Worm (Caenorhabditis elegans) whole organism, L4 larva: Measurements from ENCODE around the gene degt-1.

ENCODE experiments used
- F26F4.8 ChIP-seq: fragments of 200-800 bp; sonication (Bioruptor generic); conservative IDR thresholded peaks from 2 replicates; pipeline ENCODE4 v1.3.6; 2022; ENCODE audit warnings: missing genetic modification characterization, missing compliant biosample characterization
- T20F7.1 ChIP-seq: fragments of 200-800 bp; sonication (Bioruptor generic); optimal IDR thresholded peaks from 2 replicates; lab custom pipeline; 2018; ENCODE audit warnings: mild to moderate bottlenecking, missing genetic modification characterization, missing compliant biosample characterization
- Y48G9A.11 ChIP-seq: fragments of 200-800 bp; sonication (Bioruptor generic); IDR thresholded peaks from 2 replicates; pipeline ENCODE4 v1.3.6; 2022; ENCODE audit warnings: missing genetic modification reagents, missing genetic modification characterization, missing compliant biosample characterization
- ZK546.5 ChIP-seq, 2 experiments: sonication (generic microtip); optimal IDR thresholded peaks; 2 replicates each; lab custom pipeline; 2017; ENCODE audit warnings: missing biosample characterization in 2 of 2, missing genetic modification characterization in 2 of 2
- ceh-20 ChIP-seq: fragments of 200-800 bp; sonication (Bioruptor generic); IDR thresholded peaks from 2 replicates; pipeline ENCODE4 v1.3.6; 2022; ENCODE audit warnings: missing genetic modification reagents, missing genetic modification characterization, missing compliant biosample characterization
- ceh-32 ChIP-seq: sonication (generic microtip); optimal IDR thresholded peaks from 2 replicates; lab custom pipeline; 2016; ENCODE audit warnings: mild to moderate bottlenecking, missing genetic modification characterization, missing compliant biosample characterization; ENCODE audit not compliant: poor library complexity
- ceh-82 ChIP-seq: sonication (generic microtip); optimal IDR thresholded peaks from 2 replicates; lab custom pipeline; 2017; ENCODE audit warnings: missing biosample characterization, missing genetic modification characterization
- daf-16 ChIP-seq, 3 experiments: sonication (generic microtip); optimal IDR thresholded peaks; 2 replicates each; lab custom pipeline; 2016 to 2017; ENCODE audit warnings: missing genetic modification characterization in 3 of 3, missing genetic modification reagents in 3 of 3, mild to moderate bottlenecking in 2 of 3, missing compliant biosample characterization in 2 of 3, missing biosample characterization in 1 of 3, moderate library complexity in 1 of 3
- dve-1 ChIP-seq: sonication (generic microtip); optimal IDR thresholded peaks from 2 replicates; lab custom pipeline; 2017; ENCODE audit warnings: antibody characterized with exemption, mild to moderate bottlenecking, missing genetic modification characterization, missing compliant biosample characterization; ENCODE audit not compliant: insufficient read depth
- egl-27 ChIP-seq: sonication (generic microtip); optimal IDR thresholded peaks from 3 replicates; lab custom pipeline; 2017; ENCODE audit warnings: missing biosample characterization, missing genetic modification reagents, missing genetic modification characterization
- hlh-30 ChIP-seq: sonication (generic microtip); optimal IDR thresholded peaks from 2 replicates; lab custom pipeline; 2017; ENCODE audit warnings: antibody characterized with exemption, mild to moderate bottlenecking, missing genetic modification characterization, missing compliant biosample characterization; ENCODE audit not compliant: insufficient read depth
- hmg-1.1 ChIP-seq: fragments of 200-800 bp; sonication (Bioruptor generic); IDR thresholded peaks from 2 replicates; pipeline ENCODE4 v1.3.6; 2022; ENCODE audit warnings: missing genetic modification reagents, missing genetic modification characterization, missing compliant biosample characterization
- lin-1 ChIP-seq: fragments of 200-800 bp; sonication (Bioruptor generic); IDR thresholded peaks from 2 replicates; pipeline ENCODE4 v1.3.6; 2022; ENCODE audit warnings: missing genetic modification reagents, missing genetic modification characterization, missing compliant biosample characterization
- lin-13 ChIP-seq: fragments of 150-350 bp; optimal IDR thresholded peaks from 2 replicates; lab custom pipeline; 2014; ENCODE audit warnings: missing biosample characterization, missing genetic modification reagents, missing genetic modification characterization
- lin-15B ChIP-seq: fragments of 150-350 bp; sonication (generic microtip); optimal IDR thresholded peaks from 3 replicates; lab custom pipeline; 2014; ENCODE audit warnings: missing biosample characterization, missing genetic modification characterization
- lin-29 ChIP-seq: fragments of 200-800 bp; sonication (Bioruptor generic); IDR thresholded peaks from 2 replicates; pipeline ENCODE4 v1.3.6; 2022; ENCODE audit warnings: missing genetic modification reagents, missing genetic modification characterization, missing compliant biosample characterization
- lin-38 ChIP-seq: fragments of 200-800 bp; sonication (Bioruptor generic); IDR thresholded peaks from 2 replicates; pipeline ENCODE4 v1.3.6; 2022; ENCODE audit warnings: missing genetic modification reagents, missing genetic modification characterization, missing compliant biosample characterization
- lir-3 ChIP-seq: sonication (generic microtip); optimal IDR thresholded peaks from 2 replicates; lab custom pipeline; 2016; ENCODE audit warnings: mild to moderate bottlenecking, missing genetic modification characterization, missing compliant biosample characterization
- madf-5 ChIP-seq, 2 experiments: fragments of 200-800 bp; sonication (Bioruptor generic); IDR thresholded peaks; 2 replicates each; pipeline ENCODE4 v1.3.6; 2022; ENCODE audit warnings: missing compliant biosample characterization in 2 of 2, missing genetic modification characterization in 2 of 2
- madf-9 ChIP-seq: fragments of 200-800 bp; sonication (Bioruptor generic); conservative IDR thresholded peaks from 2 replicates; pipeline ENCODE4 v1.3.6; 2022; ENCODE audit warnings: missing genetic modification reagents, missing genetic modification characterization, missing compliant biosample characterization
- mes-2 ChIP-seq: sonication (generic microtip); optimal IDR thresholded peaks from 2 replicates; lab custom pipeline; 2016; ENCODE audit warnings: missing genotype, mild to moderate bottlenecking, missing genetic modification characterization, missing compliant biosample characterization; ENCODE audit not compliant: poor library complexity, severe bottlenecking
- mxl-2 ChIP-seq: fragments of 200-800 bp; sonication (Bioruptor generic); conservative IDR thresholded peaks from 2 replicates; pipeline ENCODE4 v1.3.6; 2022; ENCODE audit warnings: missing genetic modification reagents, missing genetic modification characterization, missing compliant biosample characterization
- nhr-10 ChIP-seq: fragments of 150-350 bp; optimal IDR thresholded peaks from 2 replicates; lab custom pipeline; 2014; ENCODE audit warnings: missing biosample characterization, missing genetic modification characterization
- nhr-11 ChIP-seq: fragments of 150-350 bp; optimal IDR thresholded peaks from 2 replicates; lab custom pipeline; 2014; ENCODE audit warnings: missing biosample characterization, missing genetic modification characterization
- nhr-111 ChIP-seq: fragments of 200-800 bp; sonication (Bioruptor generic); optimal IDR thresholded peaks from 2 replicates; lab custom pipeline; 2018; ENCODE audit warnings: mild to moderate bottlenecking, missing genetic modification characterization, missing compliant biosample characterization
- nhr-237 ChIP-seq: sonication (generic microtip); optimal IDR thresholded peaks from 2 replicates; lab custom pipeline; 2017; ENCODE audit warnings: missing biosample characterization, missing genetic modification characterization
- nhr-25 ChIP-seq: sonication (generic microtip); optimal IDR thresholded peaks from 2 replicates; lab custom pipeline; 2017; ENCODE audit warnings: missing genetic modification characterization, mild to moderate bottlenecking, missing compliant biosample characterization, antibody characterized with exemption, moderate library complexity, borderline replicate concordance; ENCODE audit not compliant: insufficient read depth
- nhr-28 ChIP-seq: fragments of 150-350 bp; optimal IDR thresholded peaks from 2 replicates; lab custom pipeline; 2014; ENCODE audit warnings: missing biosample characterization, missing genetic modification characterization
- nhr-41 ChIP-seq: fragments of 200-800 bp; sonication (Bioruptor generic); IDR thresholded peaks from 2 replicates; pipeline ENCODE4 v1.3.6; 2022; ENCODE audit warnings: missing genetic modification reagents, missing genetic modification characterization, missing compliant biosample characterization
- nhr-6 ChIP-seq: fragments of 150-350 bp; optimal IDR thresholded peaks from 2 replicates; lab custom pipeline; 2014; ENCODE audit warnings: missing biosample characterization, missing genetic modification characterization
- pqm-1 ChIP-seq: sonication (generic microtip); optimal IDR thresholded peaks from 2 replicates; lab custom pipeline; 2017; ENCODE audit warnings: missing biosample characterization, missing genetic modification characterization
- saeg-2 ChIP-seq: fragments of 200-800 bp; sonication (Bioruptor generic); IDR thresholded peaks from 2 replicates; pipeline ENCODE4 v1.3.6; 2022; ENCODE audit warnings: missing genetic modification reagents, missing genetic modification characterization, missing compliant biosample characterization
- skn-1 ChIP-seq: fragments of 150-350 bp; optimal IDR thresholded peaks from 2 replicates; lab custom pipeline; 2014; ENCODE audit warnings: missing biosample characterization, missing genetic modification characterization
- snpc-4 ChIP-seq: fragments of 150-350 bp; optimal IDR thresholded peaks from 2 replicates; lab custom pipeline; 2014; ENCODE audit warnings: missing biosample characterization, missing genetic modification characterization
- tag-97 ChIP-seq: fragments of 200-800 bp; sonication (Bioruptor generic); IDR thresholded peaks from 2 replicates; pipeline ENCODE4 v1.3.6; 2022; ENCODE audit warnings: missing genetic modification characterization, missing compliant biosample characterization
- unc-130 ChIP-seq: sonication (generic microtip); optimal IDR thresholded peaks from 2 replicates; lab custom pipeline; 2016; ENCODE audit warnings: missing genetic modification reagents, missing genetic modification characterization, missing compliant biosample characterization
- unc-62 ChIP-seq, 3 experiments: fragments of 150-350 bp in 1 of 3; sonication (generic microtip); optimal IDR thresholded peaks in 2 of 3; peaks in 1 of 3; 1 replicate in 1 of 3; 2 replicates in 2 of 3; lab custom pipeline; 2014 to 2017; ENCODE audit warnings: missing biosample characterization in 3 of 3, missing genetic modification characterization in 3 of 3, missing genetic modification reagents in 3 of 3, missing genotype in 1 of 3
- zip-11 ChIP-seq: fragments of 200-800 bp; sonication (Bioruptor generic); IDR thresholded peaks from 2 replicates; pipeline ENCODE4 v1.3.6; 2022; ENCODE audit warnings: missing genetic modification characterization, missing compliant biosample characterization
- zip-2 ChIP-seq: fragments of 150-350 bp; optimal IDR thresholded peaks from 2 replicates; lab custom pipeline; 2014; ENCODE audit warnings: missing biosample characterization, missing genetic modification characterization
- ztf-11 ChIP-seq: fragments of 150-350 bp; optimal IDR thresholded peaks from 2 replicates; lab custom pipeline; 2014; ENCODE audit warnings: missing biosample characterization, missing genetic modification characterization

degt-1 gene

ce11 chrV:10549717-10550116 is 9.6 kb downstream of the degt-1 start, which contains the start of gene F32G8.2:
F32G8.2 (plus strand) TSS chrV:10550017.
- TF ChIP-seq hmg-1.1 (GFP tag; lab: Robert Waterston, UW), result no peak
- TF ChIP-seq mxl-2 (GFP tag; lab: Robert Waterston, UW), result no peak
- no peak for TF ChIP-seq unc-62 (GFP tag; optimal IDR thresholded peaks at IDR 0.05 in 1 of 2; lab: Kevin White, UChicago)
- no peak for TF ChIP-seq unc-62 (tag; optimal IDR thresholded peaks at IDR 0.05; lab: Kevin White, UChicago)

DNA sequence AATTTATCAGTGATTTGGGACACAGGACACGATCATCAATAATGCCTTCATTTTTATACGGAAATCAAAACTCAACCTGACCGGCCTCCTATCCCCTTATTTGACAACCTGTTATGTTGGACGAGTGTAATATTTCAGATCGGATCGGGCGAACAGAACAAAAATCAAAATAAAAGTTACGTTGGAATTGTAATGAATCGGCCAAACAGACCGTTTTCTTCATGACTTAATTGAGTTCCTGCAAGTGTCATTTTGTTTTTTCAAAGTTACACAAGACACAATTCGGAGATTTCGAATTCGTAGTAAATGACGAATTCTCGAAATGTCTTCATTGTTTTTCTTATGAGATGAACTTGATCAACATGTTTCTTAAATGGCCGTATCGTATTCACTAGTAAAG is 15.1 kb downstream of the degt-1 start, which contains the start of gene F32G8.3:
Gene F32G8.3, minus strand, starts transcription at position 101 of the 400 bp plus-strand sequence.
- TF ChIP-seq hlh-30 (tag; lab: Kevin White, UChicago) (no peak), egl-27 (tag; lab: Kevin White, UChicago) (no peak), tag-97 (GFP tag; lab: Robert Waterston, UW) (no peak), nhr-28 (tag; lab: Kevin White, UChicago) (no peak), madf-5 (GFP tag; IDR thresholded peaks at IDR 0.05; lab: Robert Waterston, UW) (no peak), skn-1 (tag; lab: Kevin White, UChicago) (no peak), lin-29 (no peak), Y48G9A.11 (no peak), T20F7.1 (GFP tag; lab: Kevin White, UChicago) (no peak), lir-3 (tag; lab: Kevin White, UChicago) (no peak), nhr-41 (GFP tag; lab: Robert Waterston, UW) (no peak), zip-11 (GFP tag; lab: Robert Waterston, UW) (no peak), unc-130 (GFP tag; lab: Kevin White, UChicago) (no peak), lin-1 (GFP tag; lab: Robert Waterston, UW) (no peak), mes-2 (tag; lab: Kevin White, UChicago) (no peak), nhr-10 (tag; lab: Kevin White, UChicago) (no peak), nhr-237 (no peak), zip-2 (tag; lab: Kevin White, UChicago) (no peak)

- TF ChIP-seq lir-3 (tag; lab: Kevin White, UChicago) (no peak), unc-62 (GFP tag; optimal IDR thresholded peaks at IDR 0.05 in 1 of 2; lab: Kevin White, UChicago) (peak in 1 of 2 experiments; percentile 85), unc-62 (tag; optimal IDR thresholded peaks at IDR 0.05; lab: Kevin White, UChicago) (no peak)
These were observed 16.2 kb downstream of the degt-1 start for ce11 chrV:10556362-10556761.

- TF ChIP-seq nhr-6 (tag; lab: Kevin White, UChicago) (no peak), nhr-28 (tag; lab: Kevin White, UChicago) (peak; percentile 49)
These were observed 17.0 kb downstream of the degt-1 start for ce11 chrV:10557094-10557493.

- TF ChIP-seq hmg-1.1 (GFP tag; lab: Robert Waterston, UW) (no peak), unc-62 (GFP tag; optimal IDR thresholded peaks at IDR 0.05 in 1 of 2; lab: Kevin White, UChicago) (peak in 1 of 2 experiments; percentile 34), unc-62 (tag; optimal IDR thresholded peaks at IDR 0.05; lab: Kevin White, UChicago) (no peak)
These were observed 17.6 kb downstream of the degt-1 start, which contains the start of gene best-14 for ce11 chrV:10557676-10558075. best-14 (plus strand) TSS chrV:10557976.

ce11 chrV:10560621-10561020 is 20.5 kb downstream of the degt-1 start, which contains the start of gene col-152:
col-152 (plus strand) TSS chrV:10560921.
- TF ChIP-seq lin-13 (no peak), ceh-20 (GFP tag; lab: Robert Waterston, UW) (no peak), daf-16 (GFP tag; optimal IDR thresholded peaks at IDR 0.05; lab: Kevin White, UChicago) (no peak), daf-16 (tag; optimal IDR thresholded peaks at IDR 0.05; lab: Kevin White, UChicago) (no peak), saeg-2 (GFP tag; lab: Robert Waterston, UW) (no peak), ceh-82 (tag; lab: Kevin White, UChicago) (no peak), snpc-4 (no peak), nhr-25 (tag; lab: Kevin White, UChicago) (no peak), dve-1 (tag; lab: Kevin White, UChicago) (no peak), ZK546.5 (tag; optimal IDR thresholded peaks at IDR 0.05; lab: Kevin White, UChicago) (no peak), nhr-11 (tag; lab: Kevin White, UChicago) (no peak), nhr-237 (no peak), lin-38 (GFP tag; lab: Robert Waterston, UW) (no peak), ztf-11 (no peak), pqm-1 (tag; lab: Kevin White, UChicago) (no peak), F26F4.8 (no peak), nhr-111 (no peak), madf-9 (GFP tag; lab: Robert Waterston, UW) (no peak), ceh-32 (tag; lab: Kevin White, UChicago) (no peak), lin-15B (tag; lab: Kevin White, UChicago) (no peak)
